Fruit fly (Drosophila melanogaster) whole organism, embryonic: ENCODE data around the gene Rbfox1.

ENCODE experiments used
- Aef1 ChIP-seq: fragments of 200-800 bp; sonication (Bioruptor generic); IDR thresholded peaks from 3 replicates; pipeline ENCODE4 v1.3.6; 2022; ENCODE audit warnings: missing biosample characterization, missing genetic modification characterization
- BEAF-32 ChIP-seq: fragments of 200-800 bp; sonication (Bioruptor generic); optimal IDR thresholded peaks from 3 replicates; lab custom pipeline; 2017; ENCODE audit warnings: missing biosample characterization, missing genetic modification characterization, mild to moderate bottlenecking, moderate library complexity, missing genetic modification reagents
- CG10267 ChIP-seq: fragments of 200-800 bp; sonication (Bioruptor generic); optimal IDR thresholded peaks from 2 replicates; lab custom pipeline; 2018; ENCODE audit warnings: missing biosample characterization, mild to moderate bottlenecking, missing genetic modification characterization, moderate library complexity
- CG11504 ChIP-seq: fragments of 200-800 bp; sonication (Bioruptor generic); optimal IDR thresholded peaks from 3 replicates; lab custom pipeline; 2019; ENCODE audit warnings: missing biosample characterization, mild to moderate bottlenecking, missing genetic modification characterization, moderate library complexity
- CG12391 ChIP-seq: fragments of 200-800 bp; sonication (Bioruptor generic); optimal IDR thresholded peaks from 3 replicates; lab custom pipeline; 2018; ENCODE audit warnings: missing biosample characterization, mild to moderate bottlenecking, missing genetic modification characterization, moderate library complexity
- CG12659 ChIP-seq: fragments of 200-800 bp; sonication (Bioruptor generic); optimal IDR thresholded peaks from 3 replicates; lab custom pipeline; 2017; ENCODE audit warnings: mild to moderate bottlenecking, missing biosample characterization, missing genetic modification reagents, missing genetic modification characterization
- CG13424 ChIP-seq: fragments of 200-800 bp; sonication (Bioruptor generic); optimal IDR thresholded peaks from 2 replicates; lab custom pipeline; 2019; ENCODE audit warnings: missing biosample characterization, mild to moderate bottlenecking, missing genetic modification characterization, moderate library complexity
- CG1602 ChIP-seq: fragments of 200-800 bp; sonication (Bioruptor generic); optimal IDR thresholded peaks from 3 replicates; lab custom pipeline; 2016; ENCODE audit warnings: missing biosample characterization, missing genetic modification characterization
- CG17361 ChIP-seq: fragments of 200-800 bp; sonication (Bioruptor generic); IDR thresholded peaks from 3 replicates; pipeline ENCODE4 v1.3.6; 2022; ENCODE audit warnings: missing biosample characterization, missing genetic modification characterization
- CG17385 ChIP-seq: fragments of 200-800 bp; sonication (Bioruptor generic); optimal IDR thresholded peaks from 3 replicates; lab custom pipeline; 2018; ENCODE audit warnings: missing biosample characterization, mild to moderate bottlenecking, missing genetic modification characterization
- CG17829 ChIP-seq: fragments of 200-800 bp; optimal IDR thresholded peaks from 2 replicates; lab custom pipeline; 2019; ENCODE audit warnings: missing biosample characterization, mild to moderate bottlenecking, missing genetic modification characterization, moderate library complexity
- CG2202 ChIP-seq: fragments of 200-800 bp; sonication (Bioruptor generic); optimal IDR thresholded peaks from 2 replicates; lab custom pipeline; 2018; ENCODE audit warnings: missing biosample characterization, mild to moderate bottlenecking, missing genetic modification characterization
- CG2678 ChIP-seq: fragments of 200-800 bp; sonication (Bioruptor generic); optimal IDR thresholded peaks from 3 replicates; lab custom pipeline; 2019; ENCODE audit warnings: missing biosample characterization, mild to moderate bottlenecking, missing genetic modification characterization, moderate library complexity
- CG31441 ChIP-seq: fragments of 200-800 bp; sonication (Bioruptor generic); IDR thresholded peaks from 2 replicates; pipeline ENCODE4 v1.3.6; 2022; ENCODE audit warnings: missing biosample characterization, missing genetic modification characterization
- CG6689 ChIP-seq: fragments of 200-800 bp; sonication (Bioruptor generic); IDR thresholded peaks from 2 replicates; pipeline ENCODE4 v1.3.6; 2022; ENCODE audit warnings: missing biosample characterization, missing genetic modification characterization
- CG8388 ChIP-seq: fragments of 200-800 bp; sonication (Bioruptor generic); optimal IDR thresholded peaks from 2 replicates; lab custom pipeline; 2019; ENCODE audit warnings: missing biosample characterization, mild to moderate bottlenecking, missing genetic modification characterization, moderate library complexity
- CG8924 ChIP-seq: fragments of 200-800 bp; optimal IDR thresholded peaks from 3 replicates; lab custom pipeline; 2019; ENCODE audit warnings: missing biosample characterization, mild to moderate bottlenecking, missing genetic modification characterization, moderate library complexity
- CHES-1-like ChIP-seq: fragments of 200-800 bp; sonication (Bioruptor generic); optimal IDR thresholded peaks from 2 replicates; lab custom pipeline; 2016; ENCODE audit warnings: missing biosample characterization, missing genetic modification characterization
- CoRest ChIP-seq: fragments of 200-800 bp; sonication (Bioruptor generic); optimal IDR thresholded peaks from 3 replicates; lab custom pipeline; 2018; ENCODE audit warnings: missing biosample characterization, mild to moderate bottlenecking, missing genetic modification characterization, moderate library complexity
- E2f2 ChIP-seq: fragments of 200-800 bp; sonication (Bioruptor generic); IDR thresholded peaks from 2 replicates; pipeline ENCODE4 v1.3.6; 2022; ENCODE audit warnings: missing biosample characterization, missing genetic modification characterization
- Fer3 ChIP-seq: fragments of 200-800 bp; sonication (Bioruptor generic); optimal IDR thresholded peaks from 2 replicates; lab custom pipeline; 2018; ENCODE audit warnings: missing biosample characterization, mild to moderate bottlenecking, missing genetic modification characterization, moderate library complexity
- Kr ChIP-seq: fragments of 200-800 bp; sonication (Bioruptor generic); optimal IDR thresholded peaks from 2 replicates; lab custom pipeline; 2017; ENCODE audit warnings: missing biosample characterization, mild to moderate bottlenecking, missing genetic modification characterization
- Oaz ChIP-seq: fragments of 200-800 bp; sonication (Bioruptor generic); IDR thresholded peaks from 2 replicates; pipeline ENCODE4 v1.3.6; 2022; ENCODE audit warnings: missing biosample characterization, missing genetic modification characterization
- Sox100B ChIP-seq: fragments of 200-800 bp; sonication (Bioruptor generic); optimal IDR thresholded peaks from 3 replicates; lab custom pipeline; 2018; ENCODE audit warnings: missing biosample characterization, mild to moderate bottlenecking, missing genetic modification characterization
- Sry-β ChIP-seq: fragments of 200-800 bp; sonication (Bioruptor generic); optimal IDR thresholded peaks from 2 replicates; lab custom pipeline; 2018; ENCODE audit warnings: missing biosample characterization, mild to moderate bottlenecking, missing genetic modification characterization, moderate library complexity
- Xrp1 ChIP-seq: fragments of 200-800 bp; sonication (Bioruptor generic); IDR thresholded peaks from 2 replicates; pipeline ENCODE4 v1.3.6; 2022; ENCODE audit warnings: missing biosample characterization, missing genetic modification characterization
- amos ChIP-seq: fragments of 200-800 bp; sonication (Bioruptor generic); IDR thresholded peaks from 2 replicates; pipeline ENCODE4 v1.3.6; 2022; ENCODE audit warnings: missing biosample characterization, missing genetic modification characterization; ENCODE audit not compliant: partially characterized antibody
- chn ChIP-seq: fragments of 200-800 bp; sonication (Bioruptor generic); optimal IDR thresholded peaks from 2 replicates; lab custom pipeline; 2016; ENCODE audit warnings: missing biosample characterization, missing genetic modification characterization
- crc ChIP-seq: fragments of 200-800 bp; sonication (Bioruptor generic); optimal IDR thresholded peaks from 2 replicates; lab custom pipeline; 2016; ENCODE audit warnings: missing biosample characterization, missing genetic modification characterization
- crol ChIP-seq: fragments of 200-800 bp; sonication (Bioruptor generic); IDR thresholded peaks from 2 replicates; pipeline ENCODE4 v1.3.6; 2022; ENCODE audit warnings: missing biosample characterization, missing genetic modification characterization
- crp ChIP-seq, 2 experiments: fragments of 200-800 bp; sonication (Bioruptor generic); optimal IDR thresholded peaks; 2 replicates in 1 of 2; 3 replicates in 1 of 2; lab custom pipeline; 2017; ENCODE audit warnings: missing biosample characterization in 2 of 2, missing genetic modification characterization in 2 of 2, mild to moderate bottlenecking in 1 of 2, moderate library complexity in 1 of 2
- dm ChIP-seq: fragments of 200-800 bp; sonication (Bioruptor generic); optimal IDR thresholded peaks from 3 replicates; lab custom pipeline; 2016; ENCODE audit warnings: missing biosample characterization, missing genetic modification characterization
- dmrt11E ChIP-seq: fragments of 200-800 bp; sonication (Bioruptor generic); optimal IDR thresholded peaks from 3 replicates; lab custom pipeline; 2018; ENCODE audit warnings: missing biosample characterization, mild to moderate bottlenecking, missing genetic modification characterization, moderate library complexity
- gem ChIP-seq: fragments of 200-800 bp; sonication (Bioruptor generic); optimal IDR thresholded peaks from 2 replicates; lab custom pipeline; 2019; ENCODE audit warnings: missing biosample characterization, mild to moderate bottlenecking, missing genetic modification characterization, moderate library complexity
- grau ChIP-seq: fragments of 200-800 bp; optimal IDR thresholded peaks from 3 replicates; lab custom pipeline; 2019; ENCODE audit warnings: missing biosample characterization, mild to moderate bottlenecking, missing genetic modification characterization, moderate library complexity
- hkb ChIP-seq, 2 experiments: fragments of 200-800 bp in 1 of 2; fragments of >200 bp in 1 of 2; sonication (Bioruptor generic) in 1 of 2; IDR thresholded peaks in 1 of 2; optimal IDR thresholded peaks in 1 of 2; 2 replicates each; pipeline versions ENCODE4 v1.3.6 to Lab custom; 2017 to 2022; ENCODE audit warnings: missing biosample characterization in 1 of 2, missing genetic modification characterization in 1 of 2
- kni ChIP-seq: fragments of 200-800 bp; sonication (Bioruptor generic); optimal IDR thresholded peaks from 3 replicates; lab custom pipeline; 2017; ENCODE audit warnings: mild to moderate bottlenecking, missing biosample characterization, missing genetic modification reagents, missing genetic modification characterization
- lola ChIP-seq, 3 experiments: fragments of >200 bp in 2 of 3; fragments of 200-800 bp in 1 of 3; sonication (Bioruptor generic) in 1 of 3; optimal IDR thresholded peaks; 2 replicates each; lab custom pipeline; 2017 to 2019; ENCODE audit warnings: missing biosample characterization in 3 of 3, missing genetic modification characterization in 3 of 3, mild to moderate bottlenecking in 1 of 3, moderate library complexity in 1 of 3
- nerfin-1 ChIP-seq: fragments of 200-800 bp; sonication (Bioruptor generic); optimal IDR thresholded peaks from 3 replicates; lab custom pipeline; 2019; ENCODE audit warnings: missing biosample characterization, mild to moderate bottlenecking, missing genetic modification characterization, moderate library complexity
- nerfin-2 ChIP-seq: fragments of 200-800 bp; sonication (Bioruptor generic); IDR thresholded peaks from 2 replicates; pipeline ENCODE4 v1.3.6; 2022; ENCODE audit warnings: missing biosample characterization, missing genetic modification characterization; ENCODE audit not compliant: partially characterized antibody
- oc ChIP-seq: fragments of 200-800 bp; sonication (Bioruptor generic); optimal IDR thresholded peaks from 2 replicates; lab custom pipeline; 2018; ENCODE audit warnings: missing biosample characterization, mild to moderate bottlenecking, missing genetic modification characterization, moderate library complexity
- onecut ChIP-seq: fragments of 200-800 bp; sonication (Bioruptor generic); IDR thresholded peaks from 2 replicates; pipeline ENCODE4 v1.3.6; 2022; ENCODE audit warnings: missing biosample characterization, missing genetic modification characterization
- pan ChIP-seq, 4 experiments: fragments of >200 bp in 3 of 4; fragments of 200-800 bp in 1 of 4; sonication (Bioruptor generic) in 1 of 4; optimal IDR thresholded peaks in 3 of 4; IDR thresholded peaks in 1 of 4; 2 replicates each; pipeline versions ENCODE4 v1.3.6 to Lab custom; 2017 to 2022; ENCODE audit warnings: missing biosample characterization in 2 of 4, missing genetic modification characterization in 2 of 4, mixed read lengths in 1 of 4
- pzg ChIP-seq: fragments of 200-800 bp; sonication (Bioruptor generic); optimal IDR thresholded peaks from 3 replicates; lab custom pipeline; 2018; ENCODE audit warnings: missing biosample characterization, mild to moderate bottlenecking, missing genetic modification characterization, moderate library complexity
- sima ChIP-seq: fragments of 200-800 bp; sonication (Bioruptor generic); optimal IDR thresholded peaks from 2 replicates; lab custom pipeline; 2016; ENCODE audit warnings: missing biosample characterization, missing genetic modification characterization
- sob ChIP-seq: fragments of 200-800 bp; sonication (Bioruptor generic); IDR thresholded peaks from 2 replicates; pipeline ENCODE4 v1.3.6; 2022; ENCODE audit warnings: missing biosample characterization, missing genetic modification characterization
- tap ChIP-seq: fragments of 200-800 bp; optimal IDR thresholded peaks from 3 replicates; lab custom pipeline; 2019; ENCODE audit warnings: missing biosample characterization, mild to moderate bottlenecking, missing genetic modification characterization, moderate library complexity
- unpg ChIP-seq: fragments of 200-800 bp; sonication (Bioruptor generic); optimal IDR thresholded peaks from 3 replicates; lab custom pipeline; 2018; ENCODE audit warnings: missing biosample characterization, mild to moderate bottlenecking, missing genetic modification characterization, moderate library complexity

Rbfox1 gene

dm6 chr3L:10536297-10536696 is 55.1 kb downstream of the Rbfox1 start (continued):
- TF ChIP-seq CHES-1-like (GFP tag; lab: Kevin White, UChicago) (no peak), oc (tag; lab: Kevin White, UChicago) (peak; percentile 46), BEAF-32 (GFP tag; lab: Kevin White, UChicago) (no peak), CG6689 (GFP tag; lab: Robert Waterston, UW) (0 out of 2 replicates have a peak, but pooled peaks have one; percentile 20), Oaz (no peak), sob (GFP tag; lab: Robert Waterston, UW) (no peak), Sox100B (GFP tag; lab: Kevin White, UChicago) (peak; percentile 7), pan (optimal IDR thresholded peaks at IDR 0.05; lab: Kevin White, UChicago) (no peak), pan (GFP tag; optimal IDR thresholded peaks at IDR 0.05 in 1 of 2, IDR thresholded peaks at IDR 0.05 in 1 of 2) (peak in 1 of 2 experiments; percentile 18), CG13424 (tag; lab: Kevin White, UChicago) (peak; percentile 41), CG17829 (tag; lab: Kevin White, UChicago) (peak; percentile 68), grau (tag; lab: Kevin White, UChicago) (peak; percentile 47), CG1602 (GFP tag; lab: Kevin White, UChicago) (peak; percentile 4), CG31441 (peak; percentile 69), unpg (GFP tag; lab: Kevin White, UChicago) (peak; percentile 29), chn (no peak), CG10267 (tag; lab: Kevin White, UChicago) (peak; percentile 20), gem (peak; percentile 58), CG12659 (no peak), sima (GFP tag; lab: Kevin White, UChicago) (no peak), Sry-β (GFP tag; lab: Kevin White, UChicago) (no peak), crc (GFP tag; lab: Kevin White, UChicago) (no peak), nerfin-1 (peak; percentile 12), crp (GFP tag; optimal IDR thresholded peaks at IDR 0.05; lab: Kevin White, UChicago) (no peak), crol (GFP tag; lab: Robert Waterston, UW) (0 out of 2 replicates have a peak, but pooled peaks have one; percentile 6), CG11504 (tag; lab: Kevin White, UChicago) (peak; percentile 48), Aef1 (GFP tag; lab: Robert Waterston, UW) (no peak), CG17385 (peak; percentile 23), tap (tag; lab: Kevin White, UChicago) (peak; percentile 7), CoRest (peak; percentile 39), lola (GFP tag; optimal IDR thresholded peaks at IDR 0.05; lab: Kevin White, UChicago) (peak in 1 of 3 experiments; percentile 32), onecut (GFP tag; lab: Robert Waterston, UW) (no peak), hkb (optimal IDR thresholded peaks at IDR 0.05; lab: Kevin White, UChicago) (no peak), hkb (GFP tag; IDR thresholded peaks at IDR 0.05; lab: Robert Waterston, UW) (peak; percentile 26; the same call in 1 of the 2 replicates), E2f2 (GFP tag; lab: Robert Waterston, UW) (0 out of 2 replicates have a peak, but pooled peaks have one; percentile 19), CG8924 (peak; percentile 51), CG2678 (tag; lab: Kevin White, UChicago) (peak; percentile 62), pzg (GFP tag; lab: Kevin White, UChicago) (no peak), CG2202 (tag; lab: Kevin White, UChicago) (no peak), dmrt11E (tag; lab: Kevin White, UChicago) (peak; percentile 57), amos (no peak), CG17361 (GFP tag; lab: Robert Waterston, UW) (peak; percentile 53; the same call in 2 of the 3 replicates), dm (GFP tag; lab: Kevin White, UChicago) (no peak), CG12391 (tag; lab: Kevin White, UChicago) (peak; percentile 58), Kr (no peak), Fer3 (tag; lab: Kevin White, UChicago) (no peak), Xrp1 (peak; percentile 76; the same call in 1 of the 2 replicates), nerfin-2 (no peak), CG8388 (GFP tag; lab: Kevin White, UChicago) (peak; percentile 22), kni (no peak)
